Worm (Caenorhabditis elegans) whole organism, L3 larva: ENCODE measurements around the gene clec-168.

ENCODE experiments used
- R02D3.7 ChIP-seq: fragments of 150-350 bp; optimal IDR thresholded peaks from 2 replicates; lab custom pipeline; 2014; ENCODE audit warnings: missing biosample characterization, missing genetic modification characterization
- ZK546.5 ChIP-seq: sonication (generic microtip); optimal IDR thresholded peaks from 2 replicates; lab custom pipeline; 2017; ENCODE audit warnings: missing biosample characterization, missing genetic modification characterization
- ama-1 ChIP-seq: fragments of 150-350 bp; optimal IDR thresholded peaks from 2 replicates; lab custom pipeline; 2018
- ceh-16 ChIP-seq: sonication (generic microtip); optimal IDR thresholded peaks from 2 replicates; lab custom pipeline; 2017; ENCODE audit warnings: missing biosample characterization, missing genetic modification characterization
- ceh-28 ChIP-seq: fragments of 150-350 bp; optimal IDR thresholded peaks from 2 replicates; lab custom pipeline; 2014; ENCODE audit warnings: missing biosample characterization, missing genetic modification reagents, missing genetic modification characterization
- ceh-9 ChIP-seq: sonication (generic microtip); optimal IDR thresholded peaks from 2 replicates; lab custom pipeline; 2018; ENCODE audit warnings: missing biosample characterization, missing genetic modification characterization
- daf-12 ChIP-seq: fragments of 150-350 bp; optimal IDR thresholded peaks from 2 replicates; lab custom pipeline; 2014; ENCODE audit warnings: missing biosample characterization, missing genetic modification reagents, missing genetic modification characterization
- egl-27 ChIP-seq: sonication (generic microtip); optimal IDR thresholded peaks from 4 replicates; lab custom pipeline; 2017; ENCODE audit warnings: missing biosample characterization, missing genetic modification reagents, missing genetic modification characterization
- egl-5 ChIP-seq: fragments of 150-350 bp; optimal IDR thresholded peaks from 2 replicates; lab custom pipeline; 2017; ENCODE audit warnings: missing biosample characterization, missing genetic modification reagents, missing genetic modification characterization, inconsistent platforms
- elt-2 ChIP-seq: sonication (generic microtip); optimal IDR thresholded peaks from 2 replicates; lab custom pipeline; 2016; ENCODE audit warnings: missing genetic modification reagents, mild to moderate bottlenecking, missing genetic modification characterization, missing compliant biosample characterization
- eor-1 ChIP-seq, 2 experiments: fragments of 150-350 bp; optimal IDR thresholded peaks; 2 replicates each; lab custom pipeline; 2014 to 2018; ENCODE audit warnings: missing biosample characterization in 2 of 2, missing genetic modification characterization in 2 of 2
- hmg-11 ChIP-seq: sonication (generic microtip); optimal IDR thresholded peaks from 2 replicates; lab custom pipeline; 2016; ENCODE audit warnings: missing genetic modification characterization, missing compliant biosample characterization
- lin-15B ChIP-seq: fragments of 150-350 bp; optimal IDR thresholded peaks from 2 replicates; lab custom pipeline; 2014; ENCODE audit warnings: missing biosample characterization, missing genetic modification characterization
- lin-39 ChIP-seq: fragments of 150-350 bp; optimal IDR thresholded peaks from 2 replicates; lab custom pipeline; 2018; ENCODE audit warnings: missing biosample characterization, missing genetic modification reagents, missing genetic modification characterization
- lsy-12 ChIP-seq: sonication (generic microtip); optimal IDR thresholded peaks from 2 replicates; lab custom pipeline; 2016; ENCODE audit warnings: mild to moderate bottlenecking, missing genetic modification characterization, missing compliant biosample characterization
- mml-1 ChIP-seq: fragments of 150-350 bp; sonication (generic microtip); optimal IDR thresholded peaks from 3 replicates; lab custom pipeline; 2014; ENCODE audit warnings: missing biosample characterization, missing genetic modification characterization
- nhr-11 ChIP-seq: fragments of 150-350 bp; optimal IDR thresholded peaks from 2 replicates; lab custom pipeline; 2014; ENCODE audit warnings: missing biosample characterization, missing genetic modification characterization
- nhr-12 ChIP-seq: fragments of 150-350 bp; optimal IDR thresholded peaks from 2 replicates; lab custom pipeline; 2014; ENCODE audit warnings: missing biosample characterization, missing genetic modification characterization
- nhr-23 ChIP-seq: fragments of 150-350 bp; optimal IDR thresholded peaks from 2 replicates; lab custom pipeline; 2014; ENCODE audit warnings: missing biosample characterization, missing genetic modification reagents, missing genetic modification characterization
- nhr-43 ChIP-seq: sonication (generic microtip); optimal IDR thresholded peaks from 2 replicates; lab custom pipeline; 2016; ENCODE audit warnings: mild to moderate bottlenecking, missing genetic modification characterization, missing compliant biosample characterization; ENCODE audit not compliant: poor library complexity, severe bottlenecking
- nhr-67 ChIP-seq: fragments of 150-350 bp; optimal IDR thresholded peaks from 2 replicates; lab custom pipeline; 2014; ENCODE audit warnings: missing biosample characterization, missing genetic modification characterization
- pha-4 ChIP-seq: fragments of 150-350 bp; optimal IDR thresholded peaks from 2 replicates; lab custom pipeline; 2014; ENCODE audit warnings: missing biosample characterization, missing genetic modification reagents, missing genetic modification characterization
- pqm-1 ChIP-seq: fragments of 150-350 bp; optimal IDR thresholded peaks from 2 replicates; lab custom pipeline; 2017; ENCODE audit warnings: missing biosample characterization, missing genetic modification characterization, inconsistent platforms
- skn-1 ChIP-seq: fragments of 150-350 bp; optimal IDR thresholded peaks from 2 replicates; lab custom pipeline; 2014; ENCODE audit warnings: missing biosample characterization, missing genetic modification characterization
- snpc-4 ChIP-seq: fragments of 150-350 bp; optimal IDR thresholded peaks from 2 replicates; lab custom pipeline; 2014; ENCODE audit warnings: missing biosample characterization, missing genetic modification characterization
- tbx-2 ChIP-seq: sonication (generic microtip); optimal IDR thresholded peaks from 2 replicates; lab custom pipeline; 2016; ENCODE audit warnings: mild to moderate bottlenecking, missing genetic modification characterization, missing compliant biosample characterization
- unc-62 ChIP-seq: fragments of 150-350 bp; sonication (generic microtip); optimal IDR thresholded peaks from 4 replicates; lab custom pipeline; 2014; ENCODE audit warnings: missing biosample characterization, missing genetic modification reagents, missing genetic modification characterization
- ztf-11 ChIP-seq: fragments of 150-350 bp; optimal IDR thresholded peaks from 2 replicates; lab custom pipeline; 2014; ENCODE audit warnings: missing biosample characterization, missing genetic modification characterization
- ztf-4 ChIP-seq: fragments of 150-350 bp; optimal IDR thresholded peaks from 2 replicates; lab custom pipeline; 2014; ENCODE audit warnings: missing biosample characterization, missing genetic modification characterization

Gene clec-168

DNA sequence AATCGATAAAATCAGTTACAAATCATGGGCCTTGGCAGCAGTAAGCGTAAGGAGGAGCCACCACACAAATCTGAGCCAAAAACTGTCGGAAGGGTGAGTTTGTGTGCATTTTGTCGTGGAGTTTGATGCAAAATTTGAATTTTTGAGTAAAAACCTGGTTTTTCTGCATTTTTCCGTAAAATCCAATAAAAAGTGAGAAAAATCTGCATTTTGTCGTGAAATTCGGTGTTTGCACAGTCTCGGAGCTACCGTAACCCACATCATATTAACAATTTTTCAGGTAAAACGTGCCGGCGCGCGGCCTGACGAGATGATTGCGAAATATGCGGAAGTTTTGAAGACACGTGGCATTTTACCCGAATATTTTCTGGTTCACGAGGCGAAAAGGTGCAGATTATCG, 19.1 kb downstream of the clec-168 start:
- TF ChIP-seq daf-12 (tag; lab: Kevin White, UChicago) (no peak), unc-62 (GFP tag; lab: Kevin White, UChicago) (no peak), nhr-43 (tag; lab: Kevin White, UChicago) (no peak), lin-15B (tag; lab: Kevin White, UChicago) (no peak), ama-1 (lab: Kevin White, UChicago) (no peak)

DNA sequence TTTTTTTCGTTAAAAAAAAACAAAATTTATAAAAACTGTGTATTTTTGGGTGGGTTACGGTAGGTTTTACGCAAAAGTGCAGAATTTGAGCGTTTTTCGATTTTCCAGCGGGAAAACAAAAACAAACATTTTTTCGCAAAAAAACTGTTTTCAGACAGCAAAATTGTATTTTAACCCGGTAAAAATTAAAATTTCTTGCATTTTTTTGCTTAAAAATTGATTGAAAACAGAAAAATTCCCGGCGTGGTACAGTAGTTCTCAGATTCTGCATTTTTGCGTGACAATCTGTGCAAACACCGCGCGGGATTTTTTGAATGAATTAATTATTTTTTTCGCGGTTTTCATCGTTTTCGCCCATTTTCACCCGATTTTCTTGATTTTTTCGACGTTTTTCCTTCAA, 20.3 kb downstream of the clec-168 start:
- TF ChIP-seq ceh-28 (tag; lab: Kevin White, UChicago) = no peak
- TF ChIP-seq nhr-11 = no peak
- no peak for TF ChIP-seq skn-1 (tag; lab: Kevin White, UChicago)
- TF ChIP-seq snpc-4 = no peak
- no peak for TF ChIP-seq nhr-23 (tag; lab: Kevin White, UChicago)
- no peak for TF ChIP-seq egl-5 (tag; lab: Kevin White, UChicago)
- no peak for TF ChIP-seq elt-2
- TF ChIP-seq ZK546.5 = no peak

DNA sequence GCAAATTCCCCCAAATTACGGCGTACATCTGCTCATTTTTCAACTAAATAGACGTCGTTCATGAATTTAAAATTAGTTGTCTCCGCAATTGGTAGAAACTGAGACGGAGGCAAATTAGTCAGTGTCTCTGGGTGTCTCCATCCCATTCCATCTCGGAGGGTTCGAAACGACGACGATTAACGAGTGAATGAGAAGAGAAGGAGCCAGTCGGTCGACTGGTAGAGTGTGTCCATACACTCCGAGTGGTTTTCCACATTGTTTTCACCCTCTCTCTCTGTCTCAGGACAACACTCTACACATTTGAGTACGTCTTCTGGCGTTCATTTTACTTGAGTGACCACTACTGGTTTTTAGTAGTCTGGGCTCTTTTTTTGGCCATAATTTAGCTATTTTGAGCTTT, 22.2 kb downstream of the clec-168 start:
- peak; percentile 85 for TF ChIP-seq lin-39 (tag; lab: Kevin White, UChicago)
- peak; percentile 9 for TF ChIP-seq lin-15B (tag; lab: Kevin White, UChicago)
- no peak for TF ChIP-seq eor-1 (tag; optimal IDR thresholded peaks at IDR 0.05; lab: Kevin White, UChicago)
- no peak for TF ChIP-seq ztf-4
- TF ChIP-seq nhr-23 (tag; lab: Kevin White, UChicago) = no peak
- TF ChIP-seq egl-5 (tag; lab: Kevin White, UChicago) = peak; percentile 78

DNA sequence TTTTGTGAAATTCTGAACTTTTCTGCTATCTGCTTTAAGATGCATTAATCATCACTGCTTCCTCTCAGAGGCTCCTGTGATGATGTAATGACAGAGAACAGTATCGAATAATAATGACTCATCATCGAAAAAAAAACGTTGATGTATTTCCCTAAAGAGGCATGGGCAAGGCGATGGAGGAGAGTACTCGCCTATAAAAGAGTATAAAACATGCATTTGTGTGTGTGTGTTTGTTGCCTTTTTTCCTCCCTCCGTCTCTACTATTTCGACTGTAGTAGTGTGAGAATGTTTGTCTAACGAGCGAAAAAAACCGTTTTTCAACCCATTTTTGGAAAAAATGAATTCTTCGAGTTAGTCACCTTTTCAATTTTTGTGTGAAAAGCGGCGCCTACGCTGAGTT, 28.1 kb downstream of the clec-168 start:
- TF ChIP-seq ceh-16 (tag; lab: Kevin White, UChicago) (no peak), pqm-1 (tag; lab: Kevin White, UChicago) (peak; percentile 26), ceh-9 (tag; lab: Kevin White, UChicago) (no peak), ztf-4 (no peak), pha-4 (tag; lab: Kevin White, UChicago) (peak; percentile 63), ztf-11 (no peak), elt-2 (peak; percentile 29), hmg-11 (tag; lab: Kevin White, UChicago) (no peak)

DNA sequence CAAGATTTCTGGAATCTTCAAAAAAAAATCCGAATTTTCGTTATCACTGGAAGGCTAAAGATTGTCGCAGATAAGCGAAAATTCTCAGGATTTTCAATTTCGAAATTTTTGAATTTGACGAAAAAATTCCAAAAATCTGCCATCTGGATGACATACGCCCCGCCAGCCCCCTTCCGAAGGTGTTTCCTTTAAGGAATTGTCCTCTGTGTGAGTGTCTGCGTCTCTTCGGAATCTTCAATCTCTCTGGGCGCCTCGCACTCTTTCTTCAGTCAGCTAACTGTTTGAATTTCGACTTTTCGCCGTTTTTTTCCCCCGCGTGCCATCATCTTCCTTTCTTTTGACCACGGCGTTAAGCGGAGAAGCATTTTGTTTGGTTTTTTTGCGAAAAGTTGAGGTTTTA, 29.8 kb downstream of the clec-168 start:
- peak; percentile 47 for TF ChIP-seq hmg-11 (tag; lab: Kevin White, UChicago)
- TF ChIP-seq ceh-16 (tag; lab: Kevin White, UChicago) = no peak

DNA sequence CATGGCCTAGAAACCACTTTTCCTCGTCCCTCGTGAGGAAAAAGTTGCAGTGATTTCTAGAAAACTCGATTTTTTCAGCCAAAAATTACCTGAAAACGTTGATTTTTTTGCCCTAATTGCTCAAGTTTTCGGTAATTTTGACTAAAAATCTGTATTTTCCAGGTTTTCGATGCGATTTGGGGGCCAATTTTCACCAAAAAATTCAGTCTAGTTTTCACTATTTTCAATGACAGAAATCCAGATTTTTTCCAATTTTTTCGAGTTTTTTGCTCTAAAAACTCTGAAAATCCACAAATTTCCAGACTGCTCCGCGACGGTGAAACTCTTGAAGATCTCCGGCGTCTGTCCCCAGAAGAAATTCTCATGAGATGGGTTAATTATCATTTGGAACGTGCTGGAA, 32.6 kb downstream of the clec-168 start, which contains the start of gene plst-1:
Gene plst-1, plus strand, starts transcription at position 301 of the 400 bp plus-strand sequence.
- TF ChIP-seq tbx-2 (tag; lab: Kevin White, UChicago) (no peak), elt-2 (no peak), mml-1 (no peak), R02D3.7 (no peak), egl-27 (tag; lab: Kevin White, UChicago) (no peak), nhr-12 (tag; lab: Kevin White, UChicago) (no peak)
- TF ChIP-seq, all 47 proteins: peak for 0

DNA sequence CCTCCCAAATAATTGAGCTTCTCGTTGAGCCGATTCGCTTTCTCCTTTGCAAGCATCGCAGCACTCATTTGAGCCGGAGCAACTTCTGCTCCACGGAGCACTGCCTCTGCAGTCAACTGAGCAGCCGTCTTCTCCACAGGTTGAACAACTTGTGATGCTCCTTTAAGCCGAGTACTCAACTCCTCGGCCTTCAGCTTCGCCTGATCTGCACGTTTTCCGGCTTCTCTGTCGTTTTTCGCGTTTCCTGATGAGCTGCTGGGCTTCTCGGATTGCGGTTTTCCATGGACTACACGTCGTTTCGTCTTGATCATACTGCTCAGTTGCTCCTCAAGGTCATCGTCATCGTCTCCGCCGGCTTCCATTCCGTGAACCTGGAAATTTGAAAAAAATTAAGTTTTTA, 42.2 kb downstream of the clec-168 start:
- TF ChIP-seq nhr-23 (tag; lab: Kevin White, UChicago) (no peak), pha-4 (tag; lab: Kevin White, UChicago) (no peak), egl-5 (tag; lab: Kevin White, UChicago) (no peak), ztf-11 (no peak), skn-1 (tag; lab: Kevin White, UChicago) (no peak), nhr-67 (tag; lab: Kevin White, UChicago) (no peak), eor-1 (tag; optimal IDR thresholded peaks at IDR 0.05; lab: Kevin White, UChicago) (no peak), lsy-12 (tag; lab: Kevin White, UChicago) (no peak)
